Worm (Caenorhabditis elegans) whole organism, young adult: ENCODE measurements around the gene mec-17.
A peak's percentile ranks its signal among the peaks of the same experiment; 100 is the strongest.

ENCODE experiments used
- B0019.2 ChIP-seq: fragments of 200-800 bp; sonication (Bioruptor generic); conservative IDR thresholded peaks from 2 replicates; pipeline ENCODE4 v1.3.6; 2022; ENCODE audit warnings: missing genetic modification reagents, missing genetic modification characterization, missing compliant biosample characterization
- B0035.1 ChIP-seq: sonication (generic microtip); optimal IDR thresholded peaks from 2 replicates; lab custom pipeline; 2016; ENCODE audit warnings: missing genetic modification characterization, mild to moderate bottlenecking, missing compliant biosample characterization, missing genotype, missing genetic modification reagents
- B0336.3 ChIP-seq: fragments of 200-800 bp; sonication (Bioruptor generic); IDR thresholded peaks from 2 replicates; pipeline ENCODE4 v1.3.6; 2022; ENCODE audit warnings: missing genetic modification characterization, missing compliant biosample characterization
- F33H1.4 ChIP-seq: fragments of 200-800 bp; sonication (Bioruptor generic); IDR thresholded peaks from 2 replicates; pipeline ENCODE4 v1.3.6; 2022; ENCODE audit warnings: missing genetic modification reagents, missing genetic modification characterization, missing compliant biosample characterization
- F49E8.2 ChIP-seq: sonication (generic microtip); optimal IDR thresholded peaks from 3 replicates; lab custom pipeline; 2017; ENCODE audit warnings: missing genetic modification characterization, mild to moderate bottlenecking, missing compliant biosample characterization, antibody characterized with exemption, moderate library complexity; ENCODE audit not compliant: insufficient read depth
- F52B5.7 ChIP-seq: sonication (generic microtip); optimal IDR thresholded peaks from 2 replicates; lab custom pipeline; 2016; ENCODE audit warnings: mild to moderate bottlenecking, missing genetic modification characterization, missing compliant biosample characterization
- F57C9.4 ChIP-seq: sonication (generic microtip); optimal IDR thresholded peaks from 2 replicates; lab custom pipeline; 2017; ENCODE audit warnings: mild to moderate bottlenecking, missing genetic modification characterization, missing compliant biosample characterization
- K12H6.12 ChIP-seq: fragments of 200-800 bp; sonication (Bioruptor generic); optimal IDR thresholded peaks from 2 replicates; lab custom pipeline; 2018; ENCODE audit warnings: mild to moderate bottlenecking, missing genetic modification characterization, missing compliant biosample characterization
- T26A5.8 ChIP-seq: sonication (generic microtip); optimal IDR thresholded peaks from 2 replicates; lab custom pipeline; 2016; ENCODE audit warnings: missing genetic modification characterization, missing compliant biosample characterization
- Y53G8AR.9 ChIP-seq: fragments of 200-800 bp; sonication (Bioruptor generic); conservative IDR thresholded peaks from 2 replicates; pipeline ENCODE4 v1.3.6; 2022; ENCODE audit warnings: missing genetic modification reagents, missing genetic modification characterization, missing compliant biosample characterization
- akir-1 ChIP-seq: fragments of 200-800 bp; sonication (Bioruptor generic); optimal IDR thresholded peaks from 2 replicates; lab custom pipeline; 2018; ENCODE audit warnings: mild to moderate bottlenecking, missing genetic modification characterization, moderate library complexity, missing compliant biosample characterization
- aptf-2 ChIP-seq: fragments of 200-800 bp; sonication (Bioruptor generic); conservative IDR thresholded peaks from 2 replicates; pipeline ENCODE4 v1.3.6; 2022; ENCODE audit warnings: missing genetic modification reagents, missing genetic modification characterization, missing compliant biosample characterization
- atf-7 ChIP-seq: sonication (generic microtip); optimal IDR thresholded peaks from 2 replicates; lab custom pipeline; 2017; ENCODE audit warnings: mild to moderate bottlenecking, missing genetic modification characterization, missing compliant biosample characterization
- athp-1 ChIP-seq: sonication (generic microtip); optimal IDR thresholded peaks from 2 replicates; lab custom pipeline; 2017; ENCODE audit warnings: mild to moderate bottlenecking, missing genetic modification characterization, missing compliant biosample characterization
- attf-5 ChIP-seq: fragments of 200-800 bp; sonication (Bioruptor generic); optimal IDR thresholded peaks from 2 replicates; lab custom pipeline; 2018; ENCODE audit warnings: mild to moderate bottlenecking, missing genetic modification characterization, missing compliant biosample characterization
- cebp-1 ChIP-seq, 2 experiments: fragments of 200-800 bp in 1 of 2; sonication (Bioruptor generic) in 1 of 2; sonication (generic microtip) in 1 of 2; IDR thresholded peaks in 1 of 2; optimal IDR thresholded peaks in 1 of 2; 2 replicates each; pipeline versions ENCODE4 v1.3.6 to Lab custom; 2017 to 2022; ENCODE audit warnings: missing compliant biosample characterization in 2 of 2, missing genetic modification characterization in 2 of 2, mild to moderate bottlenecking in 1 of 2, missing genetic modification reagents in 1 of 2, moderate library complexity in 1 of 2
- cebp-2 ChIP-seq: fragments of 200-800 bp; sonication (Bioruptor generic); IDR thresholded peaks from 2 replicates; pipeline ENCODE4 v1.3.6; 2022; ENCODE audit warnings: missing genetic modification characterization, missing compliant biosample characterization
- ceh-79 ChIP-seq: sonication (generic microtip); optimal IDR thresholded peaks from 2 replicates; lab custom pipeline; 2017; ENCODE audit warnings: mild to moderate bottlenecking, missing genetic modification characterization, missing compliant biosample characterization
- chd-7 ChIP-seq: sonication (generic microtip); optimal IDR thresholded peaks from 2 replicates; lab custom pipeline; 2016; ENCODE audit warnings: mild to moderate bottlenecking, missing genetic modification characterization, moderate library complexity, missing compliant biosample characterization
- dox-1 ChIP-seq: fragments of 200-800 bp; sonication (Bioruptor generic); IDR thresholded peaks from 2 replicates; pipeline ENCODE4 v1.3.6; 2022; ENCODE audit warnings: missing genetic modification reagents, missing genetic modification characterization, missing compliant biosample characterization
- dpff-1 ChIP-seq: sonication (generic microtip); optimal IDR thresholded peaks from 2 replicates; lab custom pipeline; 2017; ENCODE audit warnings: mild to moderate bottlenecking, missing genetic modification characterization, missing compliant biosample characterization
- dpl-1 ChIP-seq: fragments of 150-350 bp; optimal IDR thresholded peaks from 2 replicates; lab custom pipeline; 2014; ENCODE audit warnings: missing biosample characterization, missing genetic modification reagents, missing genetic modification characterization
- ets-4 ChIP-seq: fragments of 200-800 bp; sonication (Bioruptor generic); optimal IDR thresholded peaks from 2 replicates; lab custom pipeline; 2018; ENCODE audit warnings: mild to moderate bottlenecking, missing genetic modification characterization, missing compliant biosample characterization
- gei-17 ChIP-seq: fragments of 200-800 bp; sonication (Bioruptor generic); optimal IDR thresholded peaks from 2 replicates; lab custom pipeline; 2018; ENCODE audit warnings: mild to moderate bottlenecking, missing genetic modification characterization, missing compliant biosample characterization
- hmg-1.2 ChIP-seq: fragments of 200-800 bp; sonication (Bioruptor generic); IDR thresholded peaks from 2 replicates; pipeline ENCODE4 v1.3.6; 2022; ENCODE audit warnings: missing genetic modification reagents, missing genetic modification characterization, missing compliant biosample characterization
- hsf-1 ChIP-seq: fragments of 200-800 bp; sonication (Bioruptor generic); IDR thresholded peaks from 2 replicates; pipeline ENCODE4 v1.3.6; 2022; ENCODE audit warnings: missing genetic modification reagents, missing genetic modification characterization, missing compliant biosample characterization
- let-526 ChIP-seq: fragments of 200-800 bp; sonication (Bioruptor generic); IDR thresholded peaks from 2 replicates; pipeline ENCODE4 v1.3.6; 2022; ENCODE audit warnings: missing genetic modification reagents, missing genetic modification characterization, missing compliant biosample characterization
- lin-26 ChIP-seq: fragments of 200-800 bp; sonication (Bioruptor generic); IDR thresholded peaks from 2 replicates; pipeline ENCODE4 v1.3.6; 2022; ENCODE audit warnings: missing genetic modification reagents, missing genetic modification characterization, missing compliant biosample characterization
- lin-35 ChIP-seq, 3 experiments: fragments of 150-350 bp in 2 of 3; sonication (generic microtip) in 1 of 3; optimal IDR thresholded peaks; 2 replicates each; lab custom pipeline; 2014 to 2018; ENCODE audit warnings: missing biosample characterization in 3 of 3, missing genetic modification characterization in 3 of 3, missing genetic modification reagents in 3 of 3
- lin-54 ChIP-seq: fragments of 200-800 bp; sonication (Bioruptor generic); optimal IDR thresholded peaks from 2 replicates; lab custom pipeline; 2018; ENCODE audit warnings: mild to moderate bottlenecking, missing genetic modification characterization, missing compliant biosample characterization
- lir-1 ChIP-seq: fragments of 200-800 bp; sonication (Bioruptor generic); conservative IDR thresholded peaks from 2 replicates; pipeline ENCODE4 v1.3.6; 2022; ENCODE audit warnings: missing genetic modification reagents, missing genetic modification characterization, missing compliant biosample characterization
- lsy-27 ChIP-seq: sonication (generic microtip); optimal IDR thresholded peaks from 2 replicates; lab custom pipeline; 2017; ENCODE audit warnings: missing genetic modification characterization, mild to moderate bottlenecking, missing compliant biosample characterization, antibody characterized with exemption, missing genotype, borderline replicate concordance; ENCODE audit not compliant: insufficient read depth
- madf-3 ChIP-seq: fragments of 200-800 bp; sonication (Bioruptor generic); IDR thresholded peaks from 2 replicates; pipeline ENCODE4 v1.3.6; 2022; ENCODE audit warnings: missing genetic modification reagents, missing genetic modification characterization, missing compliant biosample characterization
- mel-28 ChIP-seq: sonication (generic microtip); optimal IDR thresholded peaks from 2 replicates; lab custom pipeline; 2016; ENCODE audit warnings: borderline replicate concordance, mild to moderate bottlenecking, missing genetic modification characterization, missing compliant biosample characterization
- nhr-80 ChIP-seq: sonication (generic microtip); optimal IDR thresholded peaks from 2 replicates; lab custom pipeline; 2016; ENCODE audit warnings: missing genetic modification characterization, missing compliant biosample characterization
- pbrm-1 ChIP-seq: fragments of 200-800 bp; sonication (Bioruptor generic); IDR thresholded peaks from 2 replicates; pipeline ENCODE4 v1.3.6; 2022; ENCODE audit warnings: missing genetic modification reagents, missing genetic modification characterization, missing compliant biosample characterization
- repo-1 ChIP-seq: sonication (generic microtip); optimal IDR thresholded peaks from 2 replicates; lab custom pipeline; 2017; ENCODE audit warnings: mild to moderate bottlenecking, missing genetic modification characterization, missing compliant biosample characterization
- sdz-38 ChIP-seq: sonication (generic microtip); optimal IDR thresholded peaks from 2 replicates; lab custom pipeline; 2016; ENCODE audit warnings: missing genotype, missing genetic modification characterization, missing compliant biosample characterization
- snpc-1.3 ChIP-seq: sonication (generic microtip); optimal IDR thresholded peaks from 2 replicates; lab custom pipeline; 2017; ENCODE audit warnings: missing genetic modification characterization, mild to moderate bottlenecking, missing compliant biosample characterization, antibody characterized with exemption, moderate library complexity, missing genotype, missing genetic modification reagents; ENCODE audit not compliant: insufficient read depth
- snpc-4 ChIP-seq, 5 experiments: fragments of 150-350 bp in 1 of 5; sonication (generic microtip) in 4 of 5; optimal IDR thresholded peaks; 2 replicates each; lab custom pipeline; 2014 to 2018; ENCODE audit warnings: missing genetic modification characterization in 5 of 5, missing biosample characterization in 3 of 5, antibody characterized with exemption in 2 of 5, mild to moderate bottlenecking in 2 of 5, missing compliant biosample characterization in 2 of 5, missing genotype in 2 of 5, moderate library complexity in 2 of 5, missing genetic modification reagents in 1 of 5
- sptf-2 ChIP-seq: fragments of 200-800 bp; sonication (Bioruptor generic); optimal IDR thresholded peaks from 2 replicates; lab custom pipeline; 2018; ENCODE audit warnings: mild to moderate bottlenecking, missing genetic modification characterization, missing compliant biosample characterization
- tlf-1 ChIP-seq: fragments of 200-800 bp; sonication (Bioruptor generic); optimal IDR thresholded peaks from 2 replicates; lab custom pipeline; 2018; ENCODE audit warnings: mild to moderate bottlenecking, missing genetic modification characterization, missing compliant biosample characterization
- unc-62 ChIP-seq: fragments of 150-350 bp; optimal IDR thresholded peaks from 2 replicates; lab custom pipeline; 2014; ENCODE audit warnings: missing biosample characterization, missing genetic modification reagents, missing genetic modification characterization
- ztf-3 ChIP-seq: fragments of 200-800 bp; sonication (Bioruptor generic); optimal IDR thresholded peaks from 2 replicates; lab custom pipeline; 2018; ENCODE audit warnings: mild to moderate bottlenecking, missing genetic modification characterization, missing compliant biosample characterization

mec-17 gene

ce11 chrIV:7985737-7986136, 1.2 kb downstream of the mec-17 start:
- no peak for TF ChIP-seq mel-28 (tag; lab: Kevin White, UChicago)
- TF ChIP-seq nhr-80 (tag; lab: Kevin White, UChicago), result no peak
- no peak for TF ChIP-seq dox-1
- TF ChIP-seq F49E8.2 (tag; lab: Kevin White, UChicago), result no peak
- TF ChIP-seq lin-35 (GFP tag; optimal IDR thresholded peaks at IDR 0.05; lab: Kevin White, UChicago), result no peak
- no peak for TF ChIP-seq akir-1

- TF ChIP-seq tlf-1 (GFP tag; lab: Kevin White, UChicago), result peak; percentile 49
- peak; percentile 52; the same call in 1 of the 2 replicates for TF ChIP-seq Y53G8AR.9
- TF ChIP-seq F33H1.4, result 0 out of 2 replicates have a peak, but pooled peaks have one; percentile 7
- TF ChIP-seq F52B5.7 (tag; lab: Kevin White, UChicago), result peak; percentile 89
- peak; percentile 91 for TF ChIP-seq B0336.3
- TF ChIP-seq snpc-4 (GFP tag; optimal IDR thresholded peaks at IDR 0.05; lab: Kevin White, UChicago), result no peak
- TF ChIP-seq snpc-4 (tag; optimal IDR thresholded peaks at IDR 0.05; lab: Kevin White, UChicago), result peak in 1 of 4 experiments; percentile 35
- no peak for TF ChIP-seq lir-1 (GFP tag; lab: Robert Waterston, UW)
- no peak for TF ChIP-seq ets-4 (GFP tag; lab: Kevin White, UChicago)
- TF ChIP-seq pbrm-1 (GFP tag; lab: Robert Waterston, UW), result peak; percentile 16; the same call in 1 of the 2 replicates
- TF ChIP-seq madf-3 (GFP tag; lab: Robert Waterston, UW), result peak; percentile 78; the same call in 1 of the 2 replicates
- TF ChIP-seq akir-1, result no peak
- peak; percentile 28 for TF ChIP-seq B0035.1 (tag; lab: Kevin White, UChicago)
- no peak for TF ChIP-seq sdz-38 (tag; lab: Kevin White, UChicago)
- TF ChIP-seq ceh-79 (tag; lab: Kevin White, UChicago), result peak; percentile 19
- TF ChIP-seq sptf-2, result no peak
- peak; percentile 24 for TF ChIP-seq lin-54 (GFP tag; lab: Kevin White, UChicago)
- peak; percentile 45 for TF ChIP-seq chd-7 (tag; lab: Kevin White, UChicago)
- TF ChIP-seq repo-1, result peak; percentile 73
- TF ChIP-seq B0019.2 (GFP tag; lab: Robert Waterston, UW), result no peak
- TF ChIP-seq athp-1 (tag; lab: Kevin White, UChicago), result peak; percentile 16
- TF ChIP-seq aptf-2 (GFP tag; lab: Robert Waterston, UW), result 0 out of 2 replicates have a peak, but pooled peaks have one; percentile 24
- TF ChIP-seq cebp-1 (GFP tag; IDR thresholded peaks at IDR 0.05; lab: Robert Waterston, UW), result no peak
- TF ChIP-seq cebp-1 (tag; optimal IDR thresholded peaks at IDR 0.05; lab: Kevin White, UChicago), result peak; percentile 50
- no peak for TF ChIP-seq K12H6.12 (tag; lab: Kevin White, UChicago)
- peak; percentile 7 for TF ChIP-seq dpff-1 (tag; lab: Kevin White, UChicago)
- TF ChIP-seq F57C9.4 (tag; lab: Kevin White, UChicago), result no peak
- no peak for TF ChIP-seq lin-26 (GFP tag; lab: Robert Waterston, UW)
- TF ChIP-seq dpl-1 (GFP tag; lab: Kevin White, UChicago), result no peak
- TF ChIP-seq hsf-1, result peak; percentile 9
- no peak for TF ChIP-seq unc-62 (GFP tag; lab: Kevin White, UChicago)
- peak; percentile 30; the same call in 1 of the 2 replicates for TF ChIP-seq dox-1
- peak; percentile 3 for TF ChIP-seq ztf-3 (GFP tag; lab: Kevin White, UChicago)
- peak in 1 of 3 experiments; percentile 9 for TF ChIP-seq lin-35 (GFP tag; optimal IDR thresholded peaks at IDR 0.05; lab: Kevin White, UChicago)
- 0 out of 2 replicates have a peak, but pooled peaks have one; percentile 6 for TF ChIP-seq cebp-2 (GFP tag; lab: Robert Waterston, UW)
- TF ChIP-seq hmg-1.2 (GFP tag; lab: Robert Waterston, UW), result no peak
- TF ChIP-seq snpc-1.3 (tag; lab: Kevin White, UChicago), result no peak
- TF ChIP-seq gei-17 (GFP tag; lab: Kevin White, UChicago), result peak; percentile 11
- TF ChIP-seq T26A5.8 (tag; lab: Kevin White, UChicago), result peak; percentile 37
- TF ChIP-seq lsy-27, result no peak
- TF ChIP-seq atf-7 (tag; lab: Kevin White, UChicago), result peak; percentile 7
- TF ChIP-seq attf-5, result peak; percentile 5
- no peak for TF ChIP-seq let-526 (GFP tag; lab: Robert Waterston, UW)
These were observed 3.1 kb downstream of the mec-17 start for ce11 chrIV:7983728-7984346.
